Fruit fly (Drosophila melanogaster) whole organism, wandering third instar larva: ENCODE measurements around the gene Mf.

Source experiments
- Abd-B ChIP-seq: fragments of >200 bp; optimal IDR thresholded peaks from 2 replicates; lab custom pipeline; 2017; ENCODE audit warnings: missing biosample characterization, missing genetic modification characterization
- Dif ChIP-seq: fragments of 200-275, 200-300 bp; sonication (Bioruptor generic); optimal IDR thresholded peaks from 2 replicates; lab custom pipeline; 2018; ENCODE audit warnings: missing biosample characterization, missing genetic modification characterization; ENCODE audit not compliant: partially characterized antibody
- Hr78 ChIP-seq: fragments of >200 bp; optimal IDR thresholded peaks from 2 replicates; lab custom pipeline; 2017; ENCODE audit warnings: missing biosample characterization, missing genetic modification characterization
- lola ChIP-seq: fragments of >200 bp; optimal IDR thresholded peaks from 2 replicates; lab custom pipeline; 2017; ENCODE audit warnings: missing biosample characterization, missing genetic modification characterization
- psq ChIP-seq: fragments of 200-800 bp; sonication (Bioruptor generic); optimal IDR thresholded peaks from 3 replicates; lab custom pipeline; 2017; ENCODE audit warnings: missing biosample characterization, mild to moderate bottlenecking, missing genetic modification characterization, moderate library complexity
- tai ChIP-seq: sonication (Bioruptor generic); optimal IDR thresholded peaks from 2 replicates; lab custom pipeline; 2016; ENCODE audit warnings: missing biosample characterization, missing genetic modification characterization
- usp ChIP-seq: fragments of >200 bp; optimal IDR thresholded peaks from 2 replicates; lab custom pipeline; 2017; ENCODE audit warnings: missing biosample characterization, missing genetic modification characterization

DNA sequence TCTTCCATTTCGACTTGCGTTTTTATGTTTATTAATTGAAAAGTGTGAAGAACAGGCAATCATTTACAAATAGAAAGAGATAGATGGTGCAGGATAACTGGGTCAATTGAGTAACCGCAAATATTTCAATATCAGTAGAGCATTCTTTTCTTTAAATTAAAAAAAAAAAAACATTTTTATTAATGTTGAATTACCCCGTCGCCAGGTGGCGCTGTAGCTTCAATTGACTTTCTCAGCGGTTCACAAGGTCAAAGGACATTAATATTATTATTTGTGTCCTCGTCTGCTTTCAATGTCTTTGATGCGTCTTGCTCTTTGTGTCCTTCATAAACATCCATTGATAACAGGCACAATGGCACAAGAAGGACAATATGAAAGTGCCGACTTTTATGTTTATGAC is 32.7 kb downstream of the Mf start:
- no peak for TF ChIP-seq usp (GFP tag; lab: Kevin White, UChicago)
- no peak for TF ChIP-seq Hr78
- TF ChIP-seq Dif (GFP tag; lab: Kevin White, UChicago), result no peak
- TF ChIP-seq Abd-B (GFP tag; lab: Kevin White, UChicago), result no peak
- no peak for TF ChIP-seq psq
- TF ChIP-seq lola (GFP tag; lab: Kevin White, UChicago), result no peak
- TF ChIP-seq tai (GFP tag; lab: Kevin White, UChicago), result no peak
